Worm (Caenorhabditis elegans) whole organism, late embryonic: ENCODE results near the gene asp-18.
"Not testable (repeated sequence)": the region's sequence is repeated elsewhere in the genome, so short reads cannot be mapped to it uniquely, and the experiment has no call there.

Source experiments
- F13H6.1 ChIP-seq: sonication (generic microtip); optimal IDR thresholded peaks from 2 replicates; lab custom pipeline; 2016; ENCODE audit warnings: missing genetic modification characterization, missing compliant biosample characterization
- K09A11.1 ChIP-seq: sonication (generic microtip); optimal IDR thresholded peaks from 2 replicates; lab custom pipeline; 2017; ENCODE audit warnings: antibody characterized with exemption, mild to moderate bottlenecking, missing genetic modification characterization, missing compliant biosample characterization; ENCODE audit not compliant: insufficient read depth
- dmd-4 ChIP-seq: sonication (generic microtip); optimal IDR thresholded peaks from 2 replicates; lab custom pipeline; 2016; ENCODE audit warnings: borderline replicate concordance, missing genetic modification characterization, missing compliant biosample characterization
- elt-2 ChIP-seq: sonication (generic microtip); optimal IDR thresholded peaks from 2 replicates; lab custom pipeline; 2016; ENCODE audit warnings: missing genetic modification reagents, missing genetic modification characterization, missing compliant biosample characterization
- fkh-10 ChIP-seq: fragments of 150-350 bp; optimal IDR thresholded peaks from 2 replicates; lab custom pipeline; 2014; ENCODE audit warnings: missing biosample characterization, missing genetic modification reagents, missing genetic modification characterization
- lim-6 ChIP-seq: sonication (generic microtip); optimal IDR thresholded peaks from 2 replicates; lab custom pipeline; 2016; ENCODE audit warnings: missing genetic modification characterization, missing compliant biosample characterization
- nfya-1 ChIP-seq: sonication (generic microtip); optimal IDR thresholded peaks from 2 replicates; lab custom pipeline; 2017; ENCODE audit warnings: missing genetic modification characterization, mild to moderate bottlenecking, missing compliant biosample characterization, antibody characterized with exemption, moderate library complexity
- nhr-11 ChIP-seq: fragments of 150-350 bp; optimal IDR thresholded peaks from 2 replicates; lab custom pipeline; 2014; ENCODE audit warnings: missing biosample characterization, missing genetic modification characterization
- npax-4 ChIP-seq: sonication (generic microtip); optimal IDR thresholded peaks from 2 replicates; lab custom pipeline; 2016; ENCODE audit warnings: missing genetic modification characterization, missing compliant biosample characterization
- pat-9 ChIP-seq: fragments of 200-800 bp; sonication (Bioruptor generic); optimal IDR thresholded peaks from 2 replicates; lab custom pipeline; 2018; ENCODE audit warnings: mild to moderate bottlenecking, missing genetic modification characterization, moderate library complexity, missing compliant biosample characterization
- pha-2 ChIP-seq: sonication (generic microtip); optimal IDR thresholded peaks from 2 replicates; lab custom pipeline; 2017; ENCODE audit warnings: mild to moderate bottlenecking, missing genetic modification characterization, missing compliant biosample characterization
- pha-4 ChIP-seq: fragments of 150-350 bp; optimal IDR thresholded peaks from 2 replicates; lab custom pipeline; 2018; ENCODE audit warnings: missing biosample characterization, missing genetic modification reagents, missing genetic modification characterization
- sdc-2 ChIP-seq: sonication (generic microtip); optimal IDR thresholded peaks from 2 replicates; lab custom pipeline; 2016; ENCODE audit warnings: missing genotype, missing genetic modification characterization, missing compliant biosample characterization
- tbx-2 ChIP-seq: sonication (generic microtip); optimal IDR thresholded peaks from 2 replicates; lab custom pipeline; 2016; ENCODE audit warnings: missing genetic modification characterization, missing compliant biosample characterization

- not testable (repeated sequence) for TF ChIP-seq elt-2 (tag; lab: Kevin White, UChicago); F13H6.1 (tag; lab: Kevin White, UChicago); fkh-10 (GFP tag; lab: Kevin White, UChicago); lim-6; pat-9 (tag; lab: Kevin White, UChicago); sdc-2; dmd-4 (tag; lab: Kevin White, UChicago); K09A11.1; tbx-2 (tag; lab: Kevin White, UChicago); nfya-1 (tag; lab: Kevin White, UChicago); npax-4 (tag; lab: Kevin White, UChicago); pha-4 (tag; lab: Kevin White, UChicago); nhr-11; pha-2 (tag; lab: Kevin White, UChicago)
These were observed 22.8 kb upstream of the asp-18 start, which contains the start of gene clec-254 for ce11 chrV:18754328-18754727.
